Fruit fly (Drosophila melanogaster) whole organism: ENCODE results near the gene CG14205.

ENCODE experiments used
- CG8478 ChIP-seq: fragments of >200 bp; optimal IDR thresholded peaks from 2 replicates; lab custom pipeline; 2018; ENCODE audit warnings: inconsistent platforms
- pan ChIP-seq: fragments of >200 bp; optimal IDR thresholded peaks from 2 replicates; lab custom pipeline; 2017
- psq ChIP-seq: fragments of >200 bp; optimal IDR thresholded peaks from 2 replicates; lab custom pipeline; 2017
- usp ChIP-seq: fragments of >200 bp; optimal IDR thresholded peaks from 2 replicates; lab custom pipeline; 2017; ENCODE audit warnings: missing biosample characterization, missing genetic modification characterization, mixed read lengths

DNA sequence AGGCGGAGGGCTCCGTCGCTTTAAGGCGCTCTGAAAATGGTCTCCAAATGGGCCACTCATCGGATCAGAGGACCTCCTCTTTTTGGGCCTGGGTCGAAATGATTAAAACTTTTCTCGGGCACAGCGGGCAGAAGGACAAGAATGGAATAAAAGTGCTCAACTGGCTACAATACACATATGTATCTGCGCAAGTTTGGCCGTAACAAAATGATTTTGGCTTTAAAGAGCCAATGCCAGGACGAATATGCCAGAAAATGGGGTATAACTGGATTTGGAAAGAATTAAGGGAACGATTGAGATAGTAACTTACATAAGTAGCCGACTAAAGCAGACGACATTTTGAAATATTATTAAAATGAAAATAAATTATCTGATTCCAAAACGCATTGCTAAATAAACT is 45.0 kb upstream of the CG14205 start, which contains the start of gene CG32532:
- TF ChIP-seq CG8478 (lab: Kevin White, UChicago), result no peak
- TF ChIP-seq pan (lab: Kevin White, UChicago), result no peak
- no peak for TF ChIP-seq usp (GFP tag; lab: Kevin White, UChicago)
- no peak for TF ChIP-seq psq
